Worm (Caenorhabditis elegans): Measurements from ENCODE around the gene T24C4.5.

- TF ChIP-seq med-1 (GFP tag; optimal IDR thresholded peaks at IDR 0.05; ENCODE audit: insufficient read depth) (no peak), T22C8.4 (GFP tag; IDR thresholded peaks at IDR 0.05) (no peak)
These were observed 20.6 kb upstream of the T24C4.5 start for ce11 chrIII:900134-900533.

All from whole organism, midembryonic.